Fruit fly (Drosophila melanogaster): ENCODE data around the gene U2af50.

U2af50 gene

DNA sequence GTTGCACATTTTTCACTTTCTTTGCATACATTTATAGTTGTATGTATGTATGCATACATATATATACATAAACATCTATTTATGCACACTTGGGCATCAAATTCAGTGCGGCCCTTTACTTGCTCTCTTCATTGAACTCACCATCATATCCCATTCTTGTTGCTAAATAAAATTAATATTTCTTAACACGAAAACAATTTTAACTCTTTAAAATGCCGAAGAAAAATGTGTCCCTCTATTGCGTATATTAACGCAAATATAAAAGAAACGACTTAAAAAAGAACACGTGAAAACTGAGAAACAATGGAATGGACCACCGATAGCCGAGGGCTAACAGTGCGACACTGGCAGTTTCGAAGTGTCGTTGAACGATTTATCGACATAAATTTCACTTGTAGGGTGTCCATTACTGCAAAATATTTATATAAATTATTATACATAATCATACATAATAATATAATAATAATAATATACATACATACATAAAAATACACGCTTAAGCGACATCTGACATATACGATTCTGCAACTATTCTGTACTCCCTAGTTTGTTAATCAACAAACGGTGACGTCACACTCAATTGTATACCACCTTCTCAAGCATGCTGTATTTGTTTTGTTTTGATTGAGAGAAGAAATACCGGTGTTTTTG lies at the start of gene U2af50, which contains the start of gene PIG-Q:
U2af50 (minus strand) TSS at position 370 of the 651 bp plus-strand sequence.
PIG-Q (plus strand) TSS at position 474 of the 651 bp plus-strand sequence.
- TF ChIP-seq pan (optimal IDR thresholded peaks at IDR 0.05) (no peak), fru (GFP tag; optimal IDR thresholded peaks at IDR 0.05) (no peak), dsf (GFP tag; optimal IDR thresholded peaks at IDR 0.05; ENCODE audit: borderline replicate concordance) (no peak), CG32264 (GFP tag; optimal IDR thresholded peaks at IDR 0.05) (no peak), N (GFP tag; optimal IDR thresholded peaks at IDR 0.05) (no peak), br (GFP tag; optimal IDR thresholded peaks at IDR 0.05) (no peak), CG9705 (GFP tag; optimal IDR thresholded peaks at IDR 0.05) (peak; percentile 84), sv (GFP tag; optimal IDR thresholded peaks at IDR 0.05) (peak; percentile 76), rgr (GFP tag; optimal IDR thresholded peaks at IDR 0.05) (peak; percentile 82), woc (GFP tag; optimal IDR thresholded peaks at IDR 0.05) (peak; percentile 45), jim (GFP tag; optimal IDR thresholded peaks at IDR 0.05) (no peak), Jra (GFP tag; optimal IDR thresholded peaks at IDR 0.05) (no peak), Abd-B (GFP tag; optimal IDR thresholded peaks at IDR 0.05) (no peak), Dif (GFP tag; optimal IDR thresholded peaks at IDR 0.05; ENCODE audit: partially characterized antibody) (peak; percentile 5), HLH106 (tag; optimal IDR thresholded peaks at IDR 0.05) (peak; percentile 92), brk (GFP tag; optimal IDR thresholded peaks at IDR 0.05) (no peak), h (GFP tag; optimal IDR thresholded peaks at IDR 0.05) (no peak), OdsH (GFP tag; optimal IDR thresholded peaks at IDR 0.05) (peak; percentile 63), psq (GFP tag; optimal IDR thresholded peaks at IDR 0.05) (peak; percentile 82), Rel (GFP tag; optimal IDR thresholded peaks at IDR 0.05) (peak; percentile 14), Rel (tag; optimal IDR thresholded peaks at IDR 0.05) (peak; percentile 74), GATAd (GFP tag; optimal IDR thresholded peaks at IDR 0.05) (peak; percentile 26), sage (GFP tag; optimal IDR thresholded peaks at IDR 0.05) (peak; percentile 51), dl (GFP tag; optimal IDR thresholded peaks at IDR 0.05; ENCODE audit: insufficient read depth in 1 of 2, partially characterized antibody in 2 of 2) (no peak), lola (GFP tag; optimal IDR thresholded peaks at IDR 0.05) (no peak), usp (GFP tag; optimal IDR thresholded peaks at IDR 0.05) (no peak), CrebA (GFP tag; optimal IDR thresholded peaks at IDR 0.05; ENCODE audit: borderline replicate concordance) (no peak), Vsx2 (GFP tag; optimal IDR thresholded peaks at IDR 0.05; ENCODE audit: partially characterized antibody) (no peak), dmrt93B (GFP tag; optimal IDR thresholded peaks at IDR 0.05) (no peak), Mio (GFP tag; optimal IDR thresholded peaks at IDR 0.05) (no peak), ey (GFP tag; optimal IDR thresholded peaks at IDR 0.05) (peak; percentile 56), Hr83 (GFP tag; optimal IDR thresholded peaks at IDR 0.05; ENCODE audit: poor library complexity, severe bottlenecking) (no peak), Sp1 (GFP tag; optimal IDR thresholded peaks at IDR 0.05) (peak; percentile 90), Dfd (GFP tag; optimal IDR thresholded peaks at IDR 0.05) (no peak), Myc (optimal IDR thresholded peaks at IDR 0.05) (peak; percentile 5), foxo (GFP tag; optimal IDR thresholded peaks at IDR 0.05) (peak in 1 of 2 experiments; percentile 86), Hnf4 (GFP tag; optimal IDR thresholded peaks at IDR 0.05) (peak; percentile 76), tai (GFP tag; optimal IDR thresholded peaks at IDR 0.05) (no peak), Hr78 (GFP tag; optimal IDR thresholded peaks at IDR 0.05) (no peak)

- TF ChIP-seq Hr83 (GFP tag; optimal IDR thresholded peaks at IDR 0.05; ENCODE audit: poor library complexity, severe bottlenecking) (no peak), Myc (optimal IDR thresholded peaks at IDR 0.05) (no peak), fru (GFP tag; optimal IDR thresholded peaks at IDR 0.05) (no peak), sage (GFP tag; optimal IDR thresholded peaks at IDR 0.05) (no peak), jim (GFP tag; optimal IDR thresholded peaks at IDR 0.05) (no peak), Rel (GFP tag; optimal IDR thresholded peaks at IDR 0.05) (no peak), Rel (tag; optimal IDR thresholded peaks at IDR 0.05) (no peak), Vsx2 (GFP tag; optimal IDR thresholded peaks at IDR 0.05; ENCODE audit: partially characterized antibody) (no peak), dsf (GFP tag; optimal IDR thresholded peaks at IDR 0.05; ENCODE audit: borderline replicate concordance) (no peak), br (GFP tag; optimal IDR thresholded peaks at IDR 0.05) (no peak), h (GFP tag; optimal IDR thresholded peaks at IDR 0.05) (no peak), sv (GFP tag; optimal IDR thresholded peaks at IDR 0.05) (no peak)
Measured at dm6 chrX:16406083-16406482, 47.2 kb upstream of the U2af50 start.
